Fruit fly (Drosophila melanogaster): Measurements from ENCODE around the gene CG10657.

dm6 chr3L:12470509-12470908, 26.5 kb downstream of the CG10657 start:
- no peak for TF ChIP-seq dm (GFP tag; optimal IDR thresholded peaks at IDR 0.05)
- TF ChIP-seq danr (GFP tag; IDR thresholded peaks at IDR 0.05): no peak
- TF ChIP-seq dysf (GFP tag; IDR thresholded peaks at IDR 0.05): no peak
- no peak for TF ChIP-seq fru (optimal IDR thresholded peaks at IDR 0.05)
- TF ChIP-seq ranshi (GFP tag; IDR thresholded peaks at IDR 0.05): no peak
- no peak for TF ChIP-seq CG18764 (GFP tag; optimal IDR thresholded peaks at IDR 0.05)
- TF ChIP-seq CG13894 (tag; optimal IDR thresholded peaks at IDR 0.05): no peak
- TF ChIP-seq trem (tag; optimal IDR thresholded peaks at IDR 0.05): no peak
- no peak for TF ChIP-seq en (GFP tag; optimal IDR thresholded peaks at IDR 0.05)

Data from whole organism, embryonic.